Fruit fly (Drosophila melanogaster) whole organism, pupa: ENCODE data around the gene MED15.

Source experiments
- CG14655 ChIP-seq: fragments of 200-800 bp; sonication (Bioruptor generic); optimal IDR thresholded peaks from 3 replicates; lab custom pipeline; 2017; ENCODE audit warnings: mild to moderate bottlenecking, missing biosample characterization, missing genetic modification reagents, missing genetic modification characterization
- CG15710 ChIP-seq: fragments of 200-800 bp; sonication (Bioruptor generic); optimal IDR thresholded peaks from 2 replicates; lab custom pipeline; 2018; ENCODE audit warnings: missing biosample characterization, mild to moderate bottlenecking, missing genetic modification characterization, moderate library complexity
- CG17806 ChIP-seq: fragments of 200-800 bp; sonication (Bioruptor generic); optimal IDR thresholded peaks from 2 replicates; lab custom pipeline; 2018; ENCODE audit warnings: missing biosample characterization, mild to moderate bottlenecking, missing genetic modification characterization, moderate library complexity
- CG32121 ChIP-seq: fragments of 200-800 bp; sonication (Bioruptor generic); IDR thresholded peaks from 2 replicates; pipeline ENCODE4 v1.3.6; 2022; ENCODE audit warnings: missing biosample characterization, missing genetic modification characterization
- CG4496 ChIP-seq: fragments of 200-800 bp; sonication (Bioruptor generic); IDR thresholded peaks from 3 replicates; pipeline ENCODE4 v1.3.6; 2022; ENCODE audit warnings: missing biosample characterization, missing genetic modification characterization
- CG8159 ChIP-seq: fragments of 200-800 bp; sonication (Bioruptor generic); optimal IDR thresholded peaks from 3 replicates; lab custom pipeline; 2018; ENCODE audit warnings: missing biosample characterization, mild to moderate bottlenecking, missing genetic modification characterization, moderate library complexity
- CG8301 ChIP-seq: fragments of 200-800 bp; sonication (Bioruptor generic); optimal IDR thresholded peaks from 2 replicates; lab custom pipeline; 2018; ENCODE audit warnings: missing biosample characterization, mild to moderate bottlenecking, missing genetic modification characterization
- CG9948 ChIP-seq: fragments of 200-800 bp; sonication (Bioruptor generic); optimal IDR thresholded peaks from 2 replicates; lab custom pipeline; 2018; ENCODE audit warnings: missing biosample characterization, mild to moderate bottlenecking, missing genetic modification characterization, moderate library complexity
- D1 ChIP-seq: fragments of 200-800 bp; sonication (Bioruptor generic); optimal IDR thresholded peaks from 2 replicates; lab custom pipeline; 2018; ENCODE audit warnings: missing biosample characterization, mild to moderate bottlenecking, missing genetic modification characterization, moderate library complexity
- EcR ChIP-seq: fragments of 200-800 bp; sonication (Bioruptor generic); optimal IDR thresholded peaks from 3 replicates; lab custom pipeline; 2019; ENCODE audit warnings: missing biosample characterization, missing genetic modification characterization, mild to moderate bottlenecking, moderate library complexity, missing genetic modification reagents

dm6 chr2L:506443-506842 is 33.6 kb downstream of the MED15 start:
- TF ChIP-seq CG8159 (tag; lab: Kevin White, UChicago) (no peak), CG14655 (GFP tag; lab: Kevin White, UChicago) (no peak), CG4496 (GFP tag; lab: Robert Waterston, UW) (no peak), EcR (GFP tag; lab: Kevin White, UChicago) (no peak), CG8301 (tag; lab: Kevin White, UChicago) (no peak), CG15710 (tag; lab: Kevin White, UChicago) (no peak), D1 (tag; lab: Kevin White, UChicago) (no peak), CG9948 (tag; lab: Kevin White, UChicago) (no peak), CG17806 (tag; lab: Kevin White, UChicago) (no peak), CG32121 (GFP tag; lab: Robert Waterston, UW) (no peak)
